Fruit fly (Drosophila melanogaster): ENCODE data around the gene jigr1.

DNA sequence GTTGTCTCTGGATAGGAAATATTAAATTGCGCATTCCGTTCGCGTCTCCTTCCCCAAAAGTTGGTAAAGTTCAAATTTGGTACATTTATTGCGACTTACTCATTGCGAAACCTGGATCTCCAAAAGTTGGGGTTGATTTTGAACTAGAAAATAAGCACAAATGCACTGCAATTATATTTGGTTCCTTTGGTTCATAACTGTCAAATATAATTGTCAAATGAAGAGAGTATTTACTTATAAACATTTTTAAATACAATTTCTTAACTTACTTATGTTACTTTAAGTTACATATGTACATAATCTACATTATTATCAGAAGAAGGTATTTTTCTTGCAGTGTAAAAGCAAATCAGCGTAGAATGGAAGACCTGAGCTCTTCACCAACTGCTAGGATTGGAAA lies 7.1 kb upstream of the jigr1 start:
- TF ChIP-seq CG8301 (tag; optimal IDR thresholded peaks at IDR 0.05) = no peak
- no peak for TF ChIP-seq CG14655 (GFP tag; optimal IDR thresholded peaks at IDR 0.05)
- TF ChIP-seq Pif1A (GFP tag; optimal IDR thresholded peaks at IDR 0.05) = no peak
- TF ChIP-seq D1 (tag; optimal IDR thresholded peaks at IDR 0.05) = no peak
- no peak for TF ChIP-seq EcR (GFP tag; optimal IDR thresholded peaks at IDR 0.05)
- TF ChIP-seq CG15710 (tag; optimal IDR thresholded peaks at IDR 0.05) = no peak
- no peak for TF ChIP-seq Ets98B (GFP tag; IDR thresholded peaks at IDR 0.05)
- TF ChIP-seq gl (tag; optimal IDR thresholded peaks at IDR 0.05) = no peak

Measured in whole organism, pupa.